Worm (Caenorhabditis elegans): ENCODE results near the gene F35D11.3.

DNA sequence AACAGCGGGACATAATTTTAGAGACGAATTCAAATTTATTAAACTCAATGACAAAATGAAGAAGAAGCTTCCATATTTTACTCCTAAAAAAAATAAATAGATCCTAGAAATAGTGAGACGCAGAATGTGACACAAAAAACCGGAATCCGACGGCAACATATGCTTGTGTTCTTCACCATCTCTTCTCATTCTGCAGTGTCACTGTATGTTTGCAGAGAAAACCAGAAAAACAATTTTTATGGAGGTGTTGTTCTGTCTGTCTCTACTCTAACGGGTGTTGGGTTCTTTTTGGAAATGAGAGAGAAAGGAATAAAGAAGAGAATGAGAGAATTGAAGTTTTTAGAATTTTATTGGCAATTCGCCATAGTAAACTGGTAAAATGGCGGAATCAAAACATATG, 30.7 kb downstream of the F35D11.3 start:
- TF ChIP-seq flt-1 (GFP tag; IDR thresholded peaks at IDR 0.05) (no peak), tab-1 (GFP tag; IDR thresholded peaks at IDR 0.05) (no peak), ztf-29 (GFP tag; IDR thresholded peaks at IDR 0.05) (no peak), ref-1 (GFP tag; conservative IDR thresholded peaks at IDR 0.05) (no peak), cog-1 (tag; optimal IDR thresholded peaks at IDR 0.05) (no peak)
